Fruit fly (Drosophila melanogaster) whole organism, prepupa: ENCODE results near the gene Muc91C.

ENCODE experiments used
- Blimp-1 ChIP-seq: fragments of 200-800 bp; sonication (Bioruptor generic); optimal IDR thresholded peaks from 3 replicates; lab custom pipeline; 2017; ENCODE audit warnings: missing biosample characterization, missing genetic modification characterization, mild to moderate bottlenecking, moderate library complexity, missing genetic modification reagents
- CG10669 ChIP-seq: fragments of 200-800 bp; sonication (Bioruptor generic); optimal IDR thresholded peaks from 3 replicates; lab custom pipeline; 2018; ENCODE audit warnings: missing biosample characterization, mild to moderate bottlenecking, missing genetic modification characterization, moderate library complexity
- CG11762 ChIP-seq: fragments of 200-800 bp; sonication (Bioruptor generic); optimal IDR thresholded peaks from 3 replicates; lab custom pipeline; 2016; ENCODE audit warnings: missing biosample characterization, missing genetic modification characterization; ENCODE audit not compliant: insufficient read depth
- CG11902 ChIP-seq: fragments of 200-800 bp; sonication (Bioruptor generic); optimal IDR thresholded peaks from 3 replicates; lab custom pipeline; 2016; ENCODE audit warnings: missing biosample characterization, missing genetic modification characterization
- CG15336 ChIP-seq: fragments of 200-800 bp; sonication (Bioruptor generic); IDR thresholded peaks from 2 replicates; pipeline ENCODE4 v1.3.6; 2022; ENCODE audit warnings: missing biosample characterization, missing genetic modification characterization
- CG1621 ChIP-seq: fragments of 200-800 bp; sonication (Bioruptor generic); optimal IDR thresholded peaks from 3 replicates; lab custom pipeline; 2018; ENCODE audit warnings: missing biosample characterization, mild to moderate bottlenecking, missing genetic modification characterization
- CG16779 ChIP-seq: fragments of 200-800 bp; sonication (Bioruptor generic); optimal IDR thresholded peaks from 3 replicates; lab custom pipeline; 2017; ENCODE audit warnings: missing biosample characterization, mild to moderate bottlenecking, missing genetic modification characterization
- CG31627 ChIP-seq: fragments of 200-800 bp; sonication (Bioruptor generic); optimal IDR thresholded peaks from 3 replicates; lab custom pipeline; 2016; ENCODE audit warnings: missing biosample characterization, missing genetic modification characterization
- CG32006 ChIP-seq: fragments of 200-800 bp; sonication (Bioruptor generic); optimal IDR thresholded peaks from 3 replicates; lab custom pipeline; 2017; ENCODE audit warnings: missing biosample characterization, mild to moderate bottlenecking, missing genetic modification characterization
- CG4318 ChIP-seq: fragments of 200-800 bp; sonication (Bioruptor generic); optimal IDR thresholded peaks from 3 replicates; lab custom pipeline; 2017; ENCODE audit warnings: missing biosample characterization, mild to moderate bottlenecking, missing genetic modification characterization
- CG6276 ChIP-seq: fragments of 200-800 bp; sonication (Bioruptor generic); optimal IDR thresholded peaks from 2 replicates; lab custom pipeline; 2017; ENCODE audit warnings: missing biosample characterization, mild to moderate bottlenecking, missing genetic modification characterization
- CG6808 ChIP-seq: fragments of 200-800 bp; sonication (Bioruptor generic); optimal IDR thresholded peaks from 3 replicates; lab custom pipeline; 2017; ENCODE audit warnings: missing biosample characterization, missing genetic modification characterization, mild to moderate bottlenecking, moderate library complexity, missing genetic modification reagents
- CG6854 ChIP-seq: fragments of 200-800 bp; sonication (Bioruptor generic); optimal IDR thresholded peaks from 2 replicates; lab custom pipeline; 2017; ENCODE audit warnings: missing biosample characterization, mild to moderate bottlenecking, missing genetic modification characterization
- CG7368 ChIP-seq: fragments of 200-800 bp; sonication (Bioruptor generic); optimal IDR thresholded peaks from 3 replicates; lab custom pipeline; 2016; ENCODE audit warnings: missing biosample characterization, missing genetic modification characterization
- CG8119 ChIP-seq: fragments of 200-800 bp; sonication (Bioruptor generic); IDR thresholded peaks from 3 replicates; pipeline ENCODE4 v1.3.6; 2022; ENCODE audit warnings: missing biosample characterization, missing genetic modification characterization
- CG8319 ChIP-seq: fragments of 200-800 bp; sonication (Bioruptor generic); optimal IDR thresholded peaks from 3 replicates; lab custom pipeline; 2016; ENCODE audit warnings: missing biosample characterization, missing genetic modification characterization
- CG9139 ChIP-seq: fragments of 200-800 bp; sonication (Bioruptor generic); optimal IDR thresholded peaks from 3 replicates; lab custom pipeline; 2017; ENCODE audit warnings: missing biosample characterization, mild to moderate bottlenecking, missing genetic modification characterization
- Eip75B ChIP-seq: fragments of 200-800 bp; sonication (Bioruptor generic); optimal IDR thresholded peaks from 3 replicates; lab custom pipeline; 2016; ENCODE audit warnings: missing biosample characterization, missing genetic modification characterization
- Ets21C ChIP-seq: fragments of 200-800 bp; sonication (Bioruptor generic); optimal IDR thresholded peaks from 3 replicates; lab custom pipeline; 2016; ENCODE audit warnings: missing biosample characterization, missing genetic modification characterization
- Ets96B ChIP-seq: fragments of 200-800 bp; optimal IDR thresholded peaks from 2 replicates; lab custom pipeline; 2019; ENCODE audit warnings: missing biosample characterization, mild to moderate bottlenecking, missing genetic modification characterization, moderate library complexity
- Hr38 ChIP-seq: sonication (Bioruptor generic); optimal IDR thresholded peaks from 2 replicates; lab custom pipeline; 2016; ENCODE audit warnings: missing biosample characterization, missing genetic modification characterization
- Lpt ChIP-seq: fragments of 200-800 bp; sonication (Bioruptor generic); optimal IDR thresholded peaks from 3 replicates; lab custom pipeline; 2016; ENCODE audit warnings: missing biosample characterization, missing genetic modification characterization
- Met ChIP-seq: fragments of 200-800 bp; sonication (Bioruptor generic); optimal IDR thresholded peaks from 3 replicates; lab custom pipeline; 2016; ENCODE audit warnings: missing biosample characterization, missing genetic modification characterization
- Sox14 ChIP-seq: fragments of 200-800 bp; sonication (Bioruptor generic); optimal IDR thresholded peaks from 3 replicates; lab custom pipeline; 2016; ENCODE audit warnings: missing biosample characterization, missing genetic modification characterization
- achi ChIP-seq: fragments of 200-800 bp; sonication (Bioruptor generic); optimal IDR thresholded peaks from 3 replicates; lab custom pipeline; 2016; ENCODE audit warnings: missing biosample characterization, missing genetic modification characterization
- acj6 ChIP-seq: fragments of 200-800 bp; sonication (Bioruptor generic); optimal IDR thresholded peaks from 3 replicates; lab custom pipeline; 2016; ENCODE audit warnings: missing biosample characterization, missing genetic modification characterization
- dac ChIP-seq: fragments of 200-800 bp; sonication (Bioruptor generic); optimal IDR thresholded peaks from 2 replicates; lab custom pipeline; 2017; ENCODE audit warnings: missing biosample characterization, mild to moderate bottlenecking, missing genetic modification characterization
- dsx ChIP-seq: fragments of 200-800 bp; optimal IDR thresholded peaks from 3 replicates; lab custom pipeline; 2019; ENCODE audit warnings: missing biosample characterization, mild to moderate bottlenecking, missing genetic modification characterization, moderate library complexity; ENCODE audit not compliant: poor library complexity, severe bottlenecking
- eg ChIP-seq: fragments of 200-800 bp; sonication (Bioruptor generic); IDR thresholded peaks from 3 replicates; pipeline ENCODE4 v1.3.6; 2022; ENCODE audit warnings: missing biosample characterization, missing genetic modification characterization
- esn ChIP-seq: fragments of 200-800 bp; sonication (Bioruptor generic); optimal IDR thresholded peaks from 2 replicates; lab custom pipeline; 2016; ENCODE audit warnings: missing biosample characterization, mild to moderate bottlenecking, missing genetic modification characterization, moderate library complexity
- fd59A ChIP-seq: fragments of 200-800 bp; sonication (Bioruptor generic); optimal IDR thresholded peaks from 2 replicates; lab custom pipeline; 2017; ENCODE audit warnings: missing biosample characterization, mild to moderate bottlenecking, missing genetic modification characterization, missing genetic modification reagents
- lz ChIP-seq: fragments of 200-800 bp; sonication (Bioruptor generic); optimal IDR thresholded peaks from 3 replicates; lab custom pipeline; 2016; ENCODE audit warnings: missing biosample characterization, missing genetic modification characterization
- spab ChIP-seq: fragments of 200-800 bp; sonication (Bioruptor generic); optimal IDR thresholded peaks from 2 replicates; lab custom pipeline; 2017; ENCODE audit warnings: missing biosample characterization, mild to moderate bottlenecking, missing genetic modification characterization, missing genetic modification reagents
- ss ChIP-seq, 2 experiments: fragments of 200-800 bp; sonication (Bioruptor generic); optimal IDR thresholded peaks; 2 replicates in 1 of 2; 3 replicates in 1 of 2; lab custom pipeline; 2017 to 2018; ENCODE audit warnings: mild to moderate bottlenecking in 2 of 2, missing biosample characterization in 2 of 2, missing genetic modification characterization in 2 of 2, moderate library complexity in 1 of 2
- svp ChIP-seq: fragments of 200-800 bp; sonication (Bioruptor generic); peaks from one replicate; lab custom pipeline; 2016; ENCODE audit warnings: missing biosample characterization, missing genetic modification characterization

Muc91C gene

DNA sequence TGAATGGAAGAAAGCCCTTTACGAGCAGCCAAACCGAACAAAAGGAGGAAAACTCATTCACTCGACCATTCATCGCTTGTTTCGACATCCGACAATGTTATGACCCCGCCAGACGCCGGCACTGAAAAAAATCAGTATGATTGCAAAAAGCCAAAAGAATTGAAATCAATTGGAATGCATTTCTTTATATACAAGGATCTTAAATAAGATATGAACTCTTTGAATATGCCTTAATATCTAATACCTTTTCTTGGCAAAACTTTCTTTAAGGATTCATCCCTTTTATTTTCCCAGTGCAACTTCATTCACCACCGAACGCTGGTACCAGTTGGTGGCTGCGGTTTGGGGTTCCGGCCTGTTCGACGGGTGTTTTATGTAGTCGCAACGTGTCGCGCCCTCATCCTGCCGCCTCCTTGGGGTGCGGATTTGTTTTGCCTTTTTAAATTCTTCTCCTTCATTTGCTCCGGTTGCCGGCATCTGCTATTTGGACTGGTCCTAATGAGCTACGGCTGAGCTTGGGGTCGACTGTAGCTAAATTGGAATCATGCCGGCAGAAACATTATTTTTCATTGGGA, 27.3 kb upstream of the Muc91C start (continued):
- TF ChIP-seq Ets21C (GFP tag; lab: Kevin White, UChicago) (peak; percentile 52), Met (GFP tag; lab: Kevin White, UChicago) (peak; percentile 76), ss (GFP tag; optimal IDR thresholded peaks at IDR 0.05; lab: Kevin White, UChicago) (peak; percentile 45 to 74), dac (GFP tag; lab: Kevin White, UChicago) (no peak), spab (GFP tag; lab: Kevin White, UChicago) (peak; percentile 70), achi (GFP tag; lab: Kevin White, UChicago) (peak; percentile 59), CG16779 (tag; lab: Kevin White, UChicago) (peak; percentile 13), CG31627 (GFP tag; lab: Kevin White, UChicago) (peak; percentile 55), CG6854 (GFP tag; lab: Kevin White, UChicago) (no peak), acj6 (GFP tag; lab: Kevin White, UChicago) (peak; percentile 56), CG7368 (GFP tag; lab: Kevin White, UChicago) (peak; percentile 19), Lpt (GFP tag; lab: Kevin White, UChicago) (no peak), eg (GFP tag; lab: Robert Waterston, UW) (no peak), Eip75B (GFP tag; lab: Kevin White, UChicago) (peak; percentile 74), Ets96B (peak; percentile 74), CG4318 (peak; percentile 12), Hr38 (GFP tag; lab: Kevin White, UChicago) (no peak), lz (GFP tag; lab: Kevin White, UChicago) (peak; percentile 65), esn (GFP tag; lab: Kevin White, UChicago) (no peak), dsx (peak; percentile 70), CG10669 (GFP tag; lab: Kevin White, UChicago) (peak; percentile 69), Blimp-1 (GFP tag; lab: Kevin White, UChicago) (peak; percentile 19), CG6276 (GFP tag; lab: Kevin White, UChicago) (peak; percentile 13)
- TF ChIP-seq, all 60 proteins: peak for 49

DNA sequence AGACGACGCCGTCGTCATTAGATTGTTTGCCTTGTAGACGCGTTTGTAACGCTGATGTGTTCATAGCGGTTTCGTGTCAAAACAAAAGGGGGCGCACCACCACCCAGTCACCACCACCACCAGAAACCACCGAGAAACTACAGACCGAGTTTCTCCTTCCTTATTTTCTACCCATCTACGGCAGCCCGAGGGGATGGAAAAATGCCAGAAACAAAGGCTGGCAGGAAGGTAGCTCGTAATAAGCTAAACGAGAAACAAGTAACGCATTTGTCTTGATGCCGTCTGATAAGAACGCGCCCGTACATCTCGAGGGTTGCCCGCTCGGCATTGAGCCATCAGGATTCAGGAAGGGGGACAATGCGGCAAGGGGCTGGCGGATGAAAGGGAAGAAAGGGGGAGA, 15.0 kb upstream of the Muc91C start:
- TF ChIP-seq lz (GFP tag; lab: Kevin White, UChicago) (no peak), CG15336 (GFP tag; lab: Robert Waterston, UW) (no peak), svp (no peak), CG32006 (GFP tag; lab: Kevin White, UChicago) (no peak), Sox14 (GFP tag; lab: Kevin White, UChicago) (no peak), CG8319 (GFP tag; lab: Kevin White, UChicago) (no peak), CG31627 (GFP tag; lab: Kevin White, UChicago) (no peak), esn (GFP tag; lab: Kevin White, UChicago) (no peak), CG6808 (GFP tag; lab: Kevin White, UChicago) (no peak)

DNA sequence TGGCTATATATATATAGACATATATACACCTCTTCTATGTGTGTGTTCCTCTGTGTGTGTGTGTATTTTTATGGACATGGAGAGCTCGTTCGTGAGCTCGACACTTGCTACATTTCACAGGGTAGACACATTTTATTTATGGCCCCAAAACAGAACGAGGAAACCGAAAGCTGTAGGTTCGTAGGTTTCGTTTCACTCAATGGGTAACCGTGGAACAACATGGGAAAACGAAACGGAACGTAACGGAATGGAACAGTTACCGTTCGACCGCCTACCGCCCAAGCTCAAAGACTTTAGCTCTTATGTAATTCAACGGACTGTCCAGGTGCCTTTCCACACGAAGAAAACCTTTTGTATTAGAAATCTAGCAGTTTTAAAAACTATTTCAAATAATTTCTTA, 13.8 kb upstream of the Muc91C start:
- TF ChIP-seq CG6276 (GFP tag; lab: Kevin White, UChicago) = no peak
- no peak for TF ChIP-seq achi (GFP tag; lab: Kevin White, UChicago)
- no peak for TF ChIP-seq CG7368 (GFP tag; lab: Kevin White, UChicago)
- TF ChIP-seq CG8119 (GFP tag; lab: Robert Waterston, UW) = no peak
- TF ChIP-seq eg (GFP tag; lab: Robert Waterston, UW) = no peak
- no peak for TF ChIP-seq CG11902 (GFP tag; lab: Kevin White, UChicago)
- TF ChIP-seq fd59A (GFP tag; lab: Kevin White, UChicago) = no peak
- no peak for TF ChIP-seq esn (GFP tag; lab: Kevin White, UChicago)
- TF ChIP-seq dac (GFP tag; lab: Kevin White, UChicago) = no peak
- TF ChIP-seq CG32006 (GFP tag; lab: Kevin White, UChicago) = no peak
- no peak for TF ChIP-seq CG10669 (GFP tag; lab: Kevin White, UChicago)

DNA sequence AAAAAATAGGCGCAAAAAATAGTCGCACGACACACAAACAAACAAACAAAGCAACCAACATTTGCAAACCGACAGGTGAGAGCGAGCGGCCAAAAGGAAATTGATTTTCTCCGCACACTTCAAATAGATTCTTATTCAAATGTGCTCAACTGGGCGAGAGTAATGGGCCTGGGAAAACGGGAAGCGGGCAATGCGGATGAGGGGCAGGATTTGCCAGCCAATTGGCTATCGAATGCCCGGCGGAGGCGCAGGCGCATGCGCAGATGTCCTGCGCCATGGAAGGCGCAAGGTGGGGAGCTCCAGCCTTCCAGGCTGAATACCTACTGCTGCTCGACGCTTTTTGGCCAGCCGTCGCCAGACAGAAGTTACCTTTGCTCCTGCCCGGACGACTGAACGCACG, 12.6 kb upstream of the Muc91C start, which contains the start of the genes ChAT and VAChT:
TSS of gene ChAT (plus strand) at position 352 of the 400 bp plus-strand sequence.
TSS of gene VAChT (plus strand) at position 352 of the 400 bp plus-strand sequence.
- TF ChIP-seq CG7368 (GFP tag; lab: Kevin White, UChicago) = no peak
- TF ChIP-seq Ets21C (GFP tag; lab: Kevin White, UChicago) = no peak
- TF ChIP-seq CG32006 (GFP tag; lab: Kevin White, UChicago) = no peak
- TF ChIP-seq CG9139 (GFP tag; lab: Kevin White, UChicago) = no peak
- no peak for TF ChIP-seq CG1621 (tag; lab: Kevin White, UChicago)
- TF ChIP-seq CG11762 = no peak
- no peak for TF ChIP-seq Blimp-1 (GFP tag; lab: Kevin White, UChicago)
